Worm (Caenorhabditis elegans) whole organism, L4/young adult: ENCODE data around the gene srh-297.
"Not testable (repeated sequence)": the region's sequence is repeated elsewhere in the genome, so short reads cannot be mapped to it uniquely, and the experiment has no call there.

ENCODE experiments used
- W03F9.2 ChIP-seq: fragments of 150-350 bp; optimal IDR thresholded peaks from 2 replicates; lab custom pipeline; 2014; ENCODE audit warnings: missing biosample characterization, missing genetic modification characterization
- dao-5 ChIP-seq: sonication (generic microtip); optimal IDR thresholded peaks from 2 replicates; lab custom pipeline; 2016; ENCODE audit warnings: missing genotype, missing genetic modification characterization, moderate library complexity, missing compliant biosample characterization
- him-1 ChIP-seq: sonication (generic microtip); optimal IDR thresholded peaks from 2 replicates; lab custom pipeline; 2016; ENCODE audit warnings: missing genotype, missing genetic modification reagents, missing genetic modification characterization, missing compliant biosample characterization

Gene srh-297

ce11 chrII:3189038-3189437 is 41.3 kb downstream of the srh-297 start, which contains the start of gene Y27F2A.11:
TSS of gene Y27F2A.11 (plus strand) at chrII:3189338.
- TF ChIP-seq him-1, dao-5, W03F9.2 (tag; lab: Kevin White, UChicago): not testable (repeated sequence)

DNA sequence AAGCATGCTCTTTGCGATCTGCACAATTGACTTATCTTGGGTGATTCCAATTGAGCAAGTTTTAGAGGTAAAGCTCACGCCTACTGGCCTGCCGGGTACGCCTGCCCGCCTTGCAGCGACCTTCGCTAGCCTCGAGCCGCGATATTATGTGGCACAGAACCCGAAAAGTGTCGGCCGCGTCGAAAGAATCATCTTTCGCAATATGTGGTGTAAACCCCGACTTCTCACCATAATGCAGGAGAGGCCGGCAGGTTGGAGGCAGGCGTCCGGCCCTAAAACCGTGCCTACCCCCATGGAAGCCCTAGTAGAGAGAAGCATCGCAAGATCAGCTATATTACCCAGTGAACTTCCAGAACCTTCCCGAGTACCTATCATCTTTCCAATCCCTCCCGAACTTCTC is 44.5 kb downstream of the srh-297 start:
- TF ChIP-seq him-1 (tag; lab: Kevin White, UChicago) (no peak), dao-5 (tag; lab: Kevin White, UChicago) (no peak), W03F9.2 (tag; lab: Kevin White, UChicago) (no peak)

- TF ChIP-seq W03F9.2, dao-5, him-1 (tag; lab: Kevin White, UChicago): not testable (repeated sequence)
Measured at ce11 chrII:3184858-3185257, 45.5 kb downstream of the srh-297 start, which contains the start of gene sri-78. TSS of gene sri-78 (plus strand) at chrII:3185158.

- not testable (repeated sequence) for TF ChIP-seq dao-5, him-1, W03F9.2 (tag; lab: Kevin White, UChicago)
Measured at ce11 chrII:3183300-3183840, 47.0 kb downstream of the srh-297 start, which contains the start of the genes Y27F2A.6 and Y27F2A.8. TSS of gene Y27F2A.6 (minus strand) at chrII:3183400. TSS of gene Y27F2A.8 (plus strand) at chrII:3183790.
